Worm (Caenorhabditis elegans): Measurements from ENCODE around the gene srr-9.

srr-9 gene

DNA sequence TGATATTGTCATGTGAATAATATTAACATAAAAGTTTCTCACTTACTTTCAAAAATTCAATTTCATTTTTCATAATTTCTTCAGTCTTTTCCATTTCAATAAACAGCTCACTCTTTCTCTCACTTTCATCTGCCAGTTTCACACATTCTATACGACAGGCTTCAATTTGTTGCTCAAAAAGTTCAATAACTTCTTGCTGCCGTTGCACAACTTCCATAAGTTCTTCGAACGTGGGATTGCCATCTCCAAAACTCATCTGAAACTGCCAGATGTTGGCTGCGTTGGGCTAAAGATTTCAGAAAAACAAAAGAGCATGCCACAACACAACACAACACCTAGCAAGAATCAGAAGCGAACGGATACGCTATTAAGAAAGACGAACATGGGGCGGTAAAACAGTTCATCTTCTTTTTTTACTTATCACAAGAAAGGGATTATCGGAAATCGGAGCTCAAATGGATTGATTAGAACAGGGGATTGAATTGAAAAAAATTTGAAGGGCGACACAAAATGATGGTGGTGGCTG, 4.5 kb upstream of the srr-9 start (continued):
- TF ChIP-seq madf-9 (GFP tag; conservative IDR thresholded peaks at IDR 0.05) (no peak), rbr-2 (tag; optimal IDR thresholded peaks at IDR 0.05) (no peak), nhr-48 (tag; optimal IDR thresholded peaks at IDR 0.05) (peak; percentile 13), zag-1 (tag; optimal IDR thresholded peaks at IDR 0.05) (no peak), vab-7 (GFP tag; IDR thresholded peaks at IDR 0.05) (no peak), nhr-102 (tag; optimal IDR thresholded peaks at IDR 0.05) (no peak), nhr-25 (tag; optimal IDR thresholded peaks at IDR 0.05; ENCODE audit: borderline replicate concordance, insufficient read depth) (no peak), Y48G9A.11 (GFP tag; IDR thresholded peaks at IDR 0.05) (no peak), ceh-32 (tag; optimal IDR thresholded peaks at IDR 0.05; ENCODE audit: poor library complexity) (no peak), mdt-29 (GFP tag; IDR thresholded peaks at IDR 0.05) (no peak), attf-4 (tag; optimal IDR thresholded peaks at IDR 0.05) (no peak), nhr-28 (tag; optimal IDR thresholded peaks at IDR 0.05) (no peak), ceh-28 (tag; optimal IDR thresholded peaks at IDR 0.05) (no peak), ZK546.5 (tag; optimal IDR thresholded peaks at IDR 0.05) (no peak), snpc-1.2 (GFP tag; IDR thresholded peaks at IDR 0.05) (no peak), ces-1 (GFP tag; optimal IDR thresholded peaks at IDR 0.05) (no peak), zfp-2 (tag; optimal IDR thresholded peaks at IDR 0.05) (no peak)

DNA sequence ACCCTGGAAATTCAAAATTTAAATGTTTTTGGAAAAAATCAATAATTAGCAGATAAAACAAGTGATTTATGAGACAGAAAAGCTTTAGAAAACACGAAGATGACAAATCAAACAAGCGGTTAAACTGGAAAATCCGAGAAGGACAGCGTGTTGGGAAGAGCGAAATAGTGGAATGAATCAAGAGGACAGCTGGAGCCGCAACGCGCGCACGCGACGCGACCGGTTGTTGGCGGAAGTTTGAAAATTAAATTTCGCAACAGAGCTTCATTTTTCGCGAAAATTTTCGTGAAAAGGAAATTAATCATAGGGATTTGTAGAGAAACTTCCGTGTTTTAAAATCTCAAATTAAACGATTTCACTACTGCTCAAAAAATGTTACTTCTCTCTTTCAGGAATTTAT, 2.9 kb upstream of the srr-9 start, which contains the start of gene clic-1:
TSS of gene clic-1 (minus strand) at position 3 of the 400 bp plus-strand sequence.
- TF ChIP-seq zfp-3 (GFP tag; conservative IDR thresholded peaks at IDR 0.05): no peak
- peak; percentile 36 for TF ChIP-seq ama-1 (optimal IDR thresholded peaks at IDR 0.05)
- no peak for TF ChIP-seq Y48G9A.11 (GFP tag; IDR thresholded peaks at IDR 0.05)
- TF ChIP-seq duxl-1 (tag; optimal IDR thresholded peaks at IDR 0.05; ENCODE audit: poor library complexity): no peak
- TF ChIP-seq dve-1 (tag; optimal IDR thresholded peaks at IDR 0.05; ENCODE audit: insufficient read depth): peak; percentile 29
- no peak for TF ChIP-seq egl-43 (GFP tag; IDR thresholded peaks at IDR 0.05)
- no peak for TF ChIP-seq lin-15B (tag; optimal IDR thresholded peaks at IDR 0.05)
- TF ChIP-seq aha-1 (tag): peak; percentile 22
- TF ChIP-seq set-16 (GFP tag; IDR thresholded peaks at IDR 0.05): no peak
- TF ChIP-seq nhr-6 (tag; optimal IDR thresholded peaks at IDR 0.05): peak; percentile 16
- no peak for TF ChIP-seq zip-11 (GFP tag; IDR thresholded peaks at IDR 0.05)
- TF ChIP-seq ceh-20 (GFP tag; IDR thresholded peaks at IDR 0.05): no peak
- TF ChIP-seq spr-3 (GFP tag; optimal IDR thresholded peaks at IDR 0.05): no peak
- TF ChIP-seq madf-9 (GFP tag; conservative IDR thresholded peaks at IDR 0.05): no peak
- no peak for TF ChIP-seq dmd-9 (GFP tag; IDR thresholded peaks at IDR 0.05)
- TF ChIP-seq Y105C5A.15 (GFP tag; IDR thresholded peaks at IDR 0.05): no peak
- peak; percentile 43 for TF ChIP-seq fkh-10 (GFP tag; optimal IDR thresholded peaks at IDR 0.05)
- peak; percentile 59; the same call in 1 of the 2 replicates for TF ChIP-seq hmg-1.1 (GFP tag; IDR thresholded peaks at IDR 0.05)
- peak; percentile 92 for TF ChIP-seq dpl-1 (GFP tag; optimal IDR thresholded peaks at IDR 0.05)
- peak; percentile 48 for TF ChIP-seq mxl-3 (GFP tag; optimal IDR thresholded peaks at IDR 0.05)
- 0 out of 2 replicates have a peak, but pooled peaks have one; percentile 8 for TF ChIP-seq php-3 (GFP tag; IDR thresholded peaks at IDR 0.05)
- TF ChIP-seq mes-2 (tag; optimal IDR thresholded peaks at IDR 0.05; ENCODE audit: poor library complexity, severe bottlenecking): peak; percentile 56
- TF ChIP-seq daf-8 (GFP tag; IDR thresholded peaks at IDR 0.05): no peak
- TF ChIP-seq mep-1 (tag; optimal IDR thresholded peaks at IDR 0.05): peak; percentile 33
- no peak for TF ChIP-seq egl-27 (tag; optimal IDR thresholded peaks at IDR 0.05)
- no peak for TF ChIP-seq daf-16 (GFP tag; optimal IDR thresholded peaks at IDR 0.05)
- peak; percentile 31 for TF ChIP-seq daf-16 (tag; optimal IDR thresholded peaks at IDR 0.05)
- TF ChIP-seq ceh-32 (tag; optimal IDR thresholded peaks at IDR 0.05; ENCODE audit: poor library complexity): no peak
- no peak for TF ChIP-seq zag-1 (tag; optimal IDR thresholded peaks at IDR 0.05)
- TF ChIP-seq lin-29 (GFP tag; IDR thresholded peaks at IDR 0.05): no peak
- no peak for TF ChIP-seq unc-39 (tag; optimal IDR thresholded peaks at IDR 0.05)
- TF ChIP-seq Y75B8A.6 (GFP tag; IDR thresholded peaks at IDR 0.05): no peak
- TF ChIP-seq mdl-1 (tag; optimal IDR thresholded peaks at IDR 0.05): peak in 1 of 2 experiments; percentile 37
- TF ChIP-seq snpc-1.2 (GFP tag; IDR thresholded peaks at IDR 0.05): no peak
- peak; percentile 89 for TF ChIP-seq hlh-11 (tag; optimal IDR thresholded peaks at IDR 0.05)
- TF ChIP-seq lin-13 (GFP tag; optimal IDR thresholded peaks at IDR 0.05): no peak
- TF ChIP-seq jun-1 (tag; optimal IDR thresholded peaks at IDR 0.05): no peak
- peak in 1 of 2 experiments; percentile 70 for TF ChIP-seq lsy-2 (tag; optimal IDR thresholded peaks at IDR 0.05)

Measured in whole organism, L4 larva.